Worm (Caenorhabditis elegans) whole organism, midembryonic: ENCODE data around the gene otpl-5.

Experiments used
- flt-1 ChIP-seq: fragments of 200-800 bp; sonication (Bioruptor generic); IDR thresholded peaks from 2 replicates; pipeline ENCODE4 v1.3.6; 2022; ENCODE audit warnings: missing genetic modification characterization, missing compliant biosample characterization
- klf-2 ChIP-seq: fragments of 200-800 bp; sonication (Bioruptor generic); conservative IDR thresholded peaks from 2 replicates; pipeline ENCODE4 v1.3.6; 2022; ENCODE audit warnings: missing genetic modification reagents, missing genetic modification characterization, missing compliant biosample characterization
- med-1 ChIP-seq: sonication (generic microtip); optimal IDR thresholded peaks from 2 replicates; lab custom pipeline; 2017; ENCODE audit warnings: missing genetic modification characterization, mild to moderate bottlenecking, missing compliant biosample characterization, antibody characterized with exemption, missing genetic modification reagents; ENCODE audit not compliant: insufficient read depth
- ref-1 ChIP-seq: fragments of 200-800 bp; sonication (Bioruptor generic); conservative IDR thresholded peaks from 2 replicates; pipeline ENCODE4 v1.3.6; 2022; ENCODE audit warnings: missing genetic modification reagents, missing genetic modification characterization, missing compliant biosample characterization
- tab-1 ChIP-seq: fragments of 200-800 bp; sonication (Bioruptor generic); IDR thresholded peaks from 2 replicates; pipeline ENCODE4 v1.3.6; 2022; ENCODE audit warnings: missing genetic modification characterization, missing compliant biosample characterization

DNA sequence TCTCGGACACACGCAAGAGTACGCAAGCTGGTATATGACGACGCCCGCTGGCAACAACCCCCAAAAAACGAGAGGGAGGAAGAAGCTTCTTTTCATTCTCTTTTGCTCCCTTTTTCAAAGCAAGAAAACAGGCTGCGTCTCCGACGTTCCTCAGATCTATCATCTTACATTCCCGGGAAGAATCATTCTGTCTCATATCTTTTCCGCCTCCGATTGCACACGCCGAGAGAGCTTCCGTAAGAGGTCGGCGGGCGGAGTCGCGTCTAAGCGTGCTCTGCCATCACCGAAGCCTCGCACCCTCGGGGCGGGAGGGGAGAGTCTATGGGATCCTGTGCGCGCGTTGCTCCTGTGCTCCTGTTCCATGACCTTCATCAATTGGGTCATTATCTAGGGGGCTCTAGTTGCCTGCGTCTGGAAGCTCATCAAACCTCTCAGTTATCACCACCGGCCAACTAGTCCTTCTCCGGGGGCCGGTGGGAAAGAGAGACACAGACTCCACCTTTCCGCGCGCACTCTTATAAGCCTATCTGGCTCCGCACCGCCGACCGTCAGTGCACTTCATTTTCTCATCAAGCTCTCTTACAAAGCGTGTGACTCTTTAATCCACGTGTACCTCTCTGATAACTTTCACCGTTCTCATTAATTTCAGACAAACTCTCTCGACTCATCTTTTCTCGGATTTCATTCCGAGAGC, 16.4 kb downstream of the otpl-5 start, which contains the start of the genes slc-17.8 and asns-1:
- no peak for TF ChIP-seq tab-1 (GFP tag; lab: Robert Waterston, UW)
- no peak for TF ChIP-seq flt-1 (GFP tag; lab: Robert Waterston, UW)
- no peak for TF ChIP-seq med-1 (GFP tag; lab: Kevin White, UChicago)
- no peak for TF ChIP-seq ref-1 (GFP tag; lab: Robert Waterston, UW)
- TF ChIP-seq klf-2 (GFP tag; lab: Robert Waterston, UW) = no peak
